Fruit fly (Drosophila melanogaster) whole organism, embryonic: Measurements from ENCODE around the gene plum.

ENCODE experiments used
- B-H2 ChIP-seq: fragments of 200-800 bp; sonication (Bioruptor generic); optimal IDR thresholded peaks from 2 replicates; lab custom pipeline; 2018; ENCODE audit warnings: missing biosample characterization, mild to moderate bottlenecking, missing genetic modification characterization
- CG10462 ChIP-seq: fragments of 200-800 bp; sonication (Bioruptor generic); optimal IDR thresholded peaks from 2 replicates; lab custom pipeline; 2016; ENCODE audit warnings: missing biosample characterization, missing genetic modification characterization
- CG10565 ChIP-seq: fragments of 200-800 bp; sonication (Bioruptor generic); optimal IDR thresholded peaks from 3 replicates; lab custom pipeline; 2016; ENCODE audit warnings: missing biosample characterization, mild to moderate bottlenecking, missing genetic modification characterization
- CG11247 ChIP-seq: fragments of 200-800 bp; sonication (Bioruptor generic); IDR thresholded peaks from 2 replicates; pipeline ENCODE4 v1.3.6; 2022; ENCODE audit warnings: missing biosample characterization, missing genetic modification characterization
- CG12299 ChIP-seq: fragments of 200-800 bp; sonication (Bioruptor generic); optimal IDR thresholded peaks from 2 replicates; lab custom pipeline; 2018; ENCODE audit warnings: missing biosample characterization, mild to moderate bottlenecking, missing genetic modification characterization
- CG14710 ChIP-seq: fragments of 200-800 bp; sonication (Bioruptor generic); optimal IDR thresholded peaks from 3 replicates; lab custom pipeline; 2019; ENCODE audit warnings: missing biosample characterization, mild to moderate bottlenecking, missing genetic modification characterization, moderate library complexity
- CG15696 ChIP-seq: fragments of 200-800 bp; sonication (Bioruptor generic); optimal IDR thresholded peaks from 2 replicates; lab custom pipeline; 2019; ENCODE audit warnings: missing biosample characterization, mild to moderate bottlenecking, missing genetic modification characterization, moderate library complexity
- CG16815 ChIP-seq: fragments of 200-800 bp; sonication (Bioruptor generic); optimal IDR thresholded peaks from 3 replicates; lab custom pipeline; 2017; ENCODE audit warnings: missing biosample characterization, mild to moderate bottlenecking, missing genetic modification characterization
- CG17829 ChIP-seq: fragments of 200-800 bp; optimal IDR thresholded peaks from 2 replicates; lab custom pipeline; 2019; ENCODE audit warnings: missing biosample characterization, mild to moderate bottlenecking, missing genetic modification characterization, moderate library complexity
- CG18619 ChIP-seq: fragments of 200-800 bp; sonication (Bioruptor generic); optimal IDR thresholded peaks from 3 replicates; lab custom pipeline; 2017; ENCODE audit warnings: missing biosample characterization, mild to moderate bottlenecking, missing genetic modification characterization
- CG3163 ChIP-seq: fragments of 200-800 bp; sonication (Bioruptor generic); optimal IDR thresholded peaks from 3 replicates; lab custom pipeline; 2016; ENCODE audit warnings: missing biosample characterization, missing genetic modification characterization
- CG5953 ChIP-seq: fragments of 200-800 bp; sonication (Bioruptor generic); IDR thresholded peaks from 2 replicates; pipeline ENCODE4 v1.3.6; 2022; ENCODE audit warnings: missing biosample characterization, missing genetic modification characterization
- CG6765 ChIP-seq: fragments of 200-800 bp; sonication (Bioruptor generic); optimal IDR thresholded peaks from 3 replicates; lab custom pipeline; 2017; ENCODE audit warnings: missing biosample characterization, mild to moderate bottlenecking, missing genetic modification characterization
- CG7745 ChIP-seq: fragments of 200-800 bp; sonication (Bioruptor generic); optimal IDR thresholded peaks from 2 replicates; lab custom pipeline; 2018; ENCODE audit warnings: missing biosample characterization, mild to moderate bottlenecking, missing genetic modification characterization, moderate library complexity
- CG7928 ChIP-seq: fragments of 200-800 bp; sonication (Bioruptor generic); optimal IDR thresholded peaks from 2 replicates; lab custom pipeline; 2017; ENCODE audit warnings: missing biosample characterization, mild to moderate bottlenecking, missing genetic modification characterization
- CG8388 ChIP-seq: fragments of 200-800 bp; sonication (Bioruptor generic); optimal IDR thresholded peaks from 2 replicates; lab custom pipeline; 2019; ENCODE audit warnings: missing biosample characterization, mild to moderate bottlenecking, missing genetic modification characterization, moderate library complexity
- CG9437 ChIP-seq: fragments of 200-800 bp; sonication (Bioruptor generic); optimal IDR thresholded peaks from 2 replicates; lab custom pipeline; 2018; ENCODE audit warnings: missing biosample characterization, mild to moderate bottlenecking, missing genetic modification characterization
- CG9609 ChIP-seq: fragments of 200-800 bp; sonication (Bioruptor generic); optimal IDR thresholded peaks from 3 replicates; lab custom pipeline; 2016; ENCODE audit warnings: missing biosample characterization, missing genetic modification characterization
- Dek ChIP-seq: fragments of 200-800 bp; sonication (Bioruptor generic); optimal IDR thresholded peaks from 3 replicates; lab custom pipeline; 2019; ENCODE audit warnings: missing biosample characterization, mild to moderate bottlenecking, missing genetic modification characterization, moderate library complexity
- Hand ChIP-seq: fragments of 200-800 bp; sonication (Bioruptor generic); optimal IDR thresholded peaks from 2 replicates; lab custom pipeline; 2017; ENCODE audit warnings: mild to moderate bottlenecking, missing biosample characterization, missing genetic modification reagents, missing genetic modification characterization
- Hmr ChIP-seq: fragments of 200-800 bp; sonication (Bioruptor generic); optimal IDR thresholded peaks from 3 replicates; lab custom pipeline; 2017; ENCODE audit warnings: mild to moderate bottlenecking, missing biosample characterization, missing genetic modification reagents, missing genetic modification characterization
- Hmx ChIP-seq: fragments of 200-800 bp; sonication (Bioruptor generic); optimal IDR thresholded peaks from 2 replicates; lab custom pipeline; 2016; ENCODE audit warnings: missing biosample characterization, missing genetic modification characterization
- Kr ChIP-seq: fragments of 200-800 bp; sonication (Bioruptor generic); optimal IDR thresholded peaks from 2 replicates; lab custom pipeline; 2017; ENCODE audit warnings: missing biosample characterization, mild to moderate bottlenecking, missing genetic modification characterization
- Lpt ChIP-seq: fragments of >200 bp; optimal IDR thresholded peaks from 2 replicates; lab custom pipeline; 2018; ENCODE audit warnings: missing biosample characterization, missing genetic modification characterization
- Max ChIP-seq: fragments of 200-800 bp; sonication (Bioruptor generic); optimal IDR thresholded peaks from 2 replicates; lab custom pipeline; 2016; ENCODE audit warnings: missing biosample characterization, mild to moderate bottlenecking, missing genetic modification characterization
- Meics ChIP-seq: fragments of 200-800 bp; sonication (Bioruptor generic); optimal IDR thresholded peaks from 2 replicates; lab custom pipeline; 2017; ENCODE audit warnings: missing biosample characterization, mild to moderate bottlenecking, missing genetic modification characterization
- NK7.1 ChIP-seq: fragments of 200-800 bp; sonication (Bioruptor generic); optimal IDR thresholded peaks from 3 replicates; lab custom pipeline; 2016; ENCODE audit warnings: missing biosample characterization, missing genetic modification characterization
- Spps ChIP-seq: fragments of 200-800 bp; sonication (Bioruptor generic); optimal IDR thresholded peaks from 2 replicates; lab custom pipeline; 2018; ENCODE audit warnings: missing biosample characterization, mild to moderate bottlenecking, missing genetic modification characterization
- Sry-β ChIP-seq: fragments of 200-800 bp; sonication (Bioruptor generic); optimal IDR thresholded peaks from 2 replicates; lab custom pipeline; 2018; ENCODE audit warnings: missing biosample characterization, mild to moderate bottlenecking, missing genetic modification characterization, moderate library complexity
- bcd ChIP-seq: fragments of 200-800 bp; sonication (Bioruptor generic); optimal IDR thresholded peaks from 2 replicates; lab custom pipeline; 2017; ENCODE audit warnings: missing biosample characterization, mild to moderate bottlenecking, missing genetic modification characterization
- dmrt11E ChIP-seq: fragments of 200-800 bp; sonication (Bioruptor generic); optimal IDR thresholded peaks from 3 replicates; lab custom pipeline; 2018; ENCODE audit warnings: missing biosample characterization, mild to moderate bottlenecking, missing genetic modification characterization, moderate library complexity
- ham ChIP-seq: fragments of 200-800 bp; sonication (Bioruptor generic); IDR thresholded peaks from 2 replicates; pipeline ENCODE4 v1.3.6; 2022; ENCODE audit warnings: missing biosample characterization, missing genetic modification characterization
- hbn ChIP-seq: fragments of 200-800 bp; sonication (Bioruptor generic); IDR thresholded peaks from 2 replicates; pipeline ENCODE4 v1.3.6; 2022; ENCODE audit warnings: missing biosample characterization, missing genetic modification characterization; ENCODE audit not compliant: partially characterized antibody
- ind ChIP-seq: fragments of 200-800 bp; sonication (Bioruptor generic); optimal IDR thresholded peaks from 3 replicates; lab custom pipeline; 2016; ENCODE audit warnings: missing biosample characterization, missing genetic modification characterization
- jigr1 ChIP-seq: fragments of 200-800 bp; sonication (Bioruptor generic); IDR thresholded peaks from 3 replicates; pipeline ENCODE4 v1.3.6; 2022; ENCODE audit warnings: missing biosample characterization, missing genetic modification characterization
- kni ChIP-seq: fragments of 200-800 bp; sonication (Bioruptor generic); optimal IDR thresholded peaks from 3 replicates; lab custom pipeline; 2017; ENCODE audit warnings: mild to moderate bottlenecking, missing biosample characterization, missing genetic modification reagents, missing genetic modification characterization
- nerfin-1 ChIP-seq: fragments of 200-800 bp; sonication (Bioruptor generic); optimal IDR thresholded peaks from 3 replicates; lab custom pipeline; 2019; ENCODE audit warnings: missing biosample characterization, mild to moderate bottlenecking, missing genetic modification characterization, moderate library complexity
- nmo ChIP-seq: fragments of 200-800 bp; sonication (Bioruptor generic); optimal IDR thresholded peaks from 2 replicates; lab custom pipeline; 2018; ENCODE audit warnings: missing biosample characterization, mild to moderate bottlenecking, missing genetic modification characterization, moderate library complexity
- otp ChIP-seq: fragments of 200-800 bp; sonication (Bioruptor generic); IDR thresholded peaks from 3 replicates; pipeline ENCODE4, ENCODE4 v1.3.6; 2022; ENCODE audit warnings: missing biosample characterization, missing genetic modification characterization
- pan ChIP-seq, 4 experiments: fragments of >200 bp in 3 of 4; fragments of 200-800 bp in 1 of 4; sonication (Bioruptor generic) in 1 of 4; optimal IDR thresholded peaks in 3 of 4; IDR thresholded peaks in 1 of 4; 2 replicates each; pipeline versions ENCODE4 v1.3.6 to Lab custom; 2017 to 2022; ENCODE audit warnings: missing biosample characterization in 2 of 4, missing genetic modification characterization in 2 of 4, mixed read lengths in 1 of 4
- ranshi ChIP-seq: fragments of 200-800 bp; sonication (Bioruptor generic); IDR thresholded peaks from 2 replicates; pipeline ENCODE4 v1.3.6; 2022; ENCODE audit warnings: missing biosample characterization, missing genetic modification characterization
- sens-2 ChIP-seq: fragments of 200-800 bp; sonication (Bioruptor generic); IDR thresholded peaks from 2 replicates; pipeline ENCODE4 v1.3.6; 2022; ENCODE audit warnings: missing biosample characterization, missing genetic modification characterization
- sob ChIP-seq: fragments of 200-800 bp; sonication (Bioruptor generic); IDR thresholded peaks from 2 replicates; pipeline ENCODE4 v1.3.6; 2022; ENCODE audit warnings: missing biosample characterization, missing genetic modification characterization
- stc ChIP-seq: fragments of 200-800 bp; sonication (Bioruptor generic); IDR thresholded peaks from 2 replicates; pipeline ENCODE4 v1.3.6; 2022; ENCODE audit warnings: missing biosample characterization, missing genetic modification characterization
- ttk ChIP-seq: fragments of 200-800 bp; sonication (Bioruptor generic); IDR thresholded peaks from 2 replicates; pipeline ENCODE4 v2.1.2; 2022; ENCODE audit warnings: missing biosample characterization, missing genetic modification characterization
- tx ChIP-seq: fragments of 200-800 bp; sonication (Bioruptor generic); optimal IDR thresholded peaks from 2 replicates; lab custom pipeline; 2016; ENCODE audit warnings: missing biosample characterization, missing genetic modification characterization
- wdn ChIP-seq: fragments of 200-800 bp; sonication (Bioruptor generic); IDR thresholded peaks from 2 replicates; pipeline ENCODE4 v1.3.6; 2022; ENCODE audit warnings: missing biosample characterization, missing genetic modification characterization
- wek ChIP-seq: fragments of 200-800 bp; sonication (Bioruptor generic); optimal IDR thresholded peaks from 3 replicates; lab custom pipeline; 2018; ENCODE audit warnings: missing biosample characterization, mild to moderate bottlenecking, missing genetic modification characterization, moderate library complexity
- zfh2 ChIP-seq: fragments of 200-800 bp; sonication (Bioruptor generic); optimal IDR thresholded peaks from 2 replicates; lab custom pipeline; 2016; ENCODE audit warnings: missing biosample characterization, missing genetic modification characterization

Gene plum

dm6 chr3R:26536110-26536746, 1.2 kb upstream of the plum start, which contains the start of gene scrib (continued):
- TF ChIP-seq stc (GFP tag; lab: Robert Waterston, UW), result no peak; the same call in 1 of the 2 replicates
- TF ChIP-seq Kr (GFP tag; lab: Kevin White, UChicago), result no peak
- no peak for TF ChIP-seq Hand (GFP tag; lab: Kevin White, UChicago)
- no peak for TF ChIP-seq CG11247 (GFP tag; lab: Robert Waterston, UW)
- peak; percentile 23 for TF ChIP-seq Max (GFP tag; lab: Kevin White, UChicago)
- no peak for TF ChIP-seq dmrt11E (tag; lab: Kevin White, UChicago)
- TF ChIP-seq nerfin-1 (tag; lab: Kevin White, UChicago), result no peak
- no peak for TF ChIP-seq CG9437 (GFP tag; lab: Kevin White, UChicago)
- TF ChIP-seq CG9609, result no peak
- TF ChIP-seq NK7.1 (GFP tag; lab: Kevin White, UChicago), result no peak
- TF ChIP-seq wek, result peak; percentile 17
- TF ChIP-seq sob (GFP tag; lab: Robert Waterston, UW), result peak; percentile 92
- TF ChIP-seq CG16815 (GFP tag; lab: Kevin White, UChicago), result no peak
- TF ChIP-seq jigr1 (GFP tag; lab: Robert Waterston, UW), result no peak
- no peak for TF ChIP-seq CG7745 (tag; lab: Kevin White, UChicago)
- no peak for TF ChIP-seq bcd (GFP tag; lab: Kevin White, UChicago)
- TF ChIP-seq B-H2 (GFP tag; lab: Kevin White, UChicago), result peak; percentile 82
- TF ChIP-seq Meics (GFP tag; lab: Kevin White, UChicago), result no peak
- no peak for TF ChIP-seq ind
- no peak for TF ChIP-seq CG8388 (GFP tag; lab: Kevin White, UChicago)
- TF ChIP-seq CG6765 (GFP tag; lab: Kevin White, UChicago), result no peak
- no peak for TF ChIP-seq Sry-β
- 0 out of 2 replicates have a peak, but pooled peaks have one; percentile 4 for TF ChIP-seq ttk
- TF ChIP-seq kni (GFP tag; lab: Kevin White, UChicago), result peak; percentile 22
- TF ChIP-seq CG7928 (GFP tag; lab: Kevin White, UChicago), result no peak
- no peak for TF ChIP-seq Hmx (GFP tag; lab: Kevin White, UChicago)
- no peak for TF ChIP-seq CG18619 (GFP tag; lab: Kevin White, UChicago)
- TF ChIP-seq CG3163 (GFP tag; lab: Kevin White, UChicago), result no peak
- TF ChIP-seq sens-2, result no peak
- peak; percentile 75 for TF ChIP-seq Dek (tag; lab: Kevin White, UChicago)
- no peak for TF ChIP-seq Lpt (GFP tag; lab: Kevin White, UChicago)
- no peak for TF ChIP-seq CG5953
- TF ChIP-seq tx (GFP tag; lab: Kevin White, UChicago), result no peak
- TF ChIP-seq CG15696 (tag; lab: Kevin White, UChicago), result peak; percentile 33
- TF ChIP-seq zfh2 (GFP tag; lab: Kevin White, UChicago), result no peak
- peak; percentile 50; the same call in 1 of the 3 replicates for TF ChIP-seq otp (GFP tag; lab: Robert Waterston, UW)
- TF ChIP-seq Spps, result no peak
- no peak for TF ChIP-seq wdn (GFP tag; lab: Robert Waterston, UW)
- no peak for TF ChIP-seq ham (GFP tag; lab: Robert Waterston, UW)
- peak; percentile 70 for TF ChIP-seq CG12299
- peak; percentile 48 for TF ChIP-seq nmo (GFP tag; lab: Kevin White, UChicago)
- peak; percentile 45; the same call in 1 of the 2 replicates for TF ChIP-seq hbn (GFP tag; lab: Robert Waterston, UW)
- no peak for TF ChIP-seq CG10565 (GFP tag; lab: Kevin White, UChicago)
- no peak for TF ChIP-seq pan (optimal IDR thresholded peaks at IDR 0.05; lab: Kevin White, UChicago)
- TF ChIP-seq pan (GFP tag; optimal IDR thresholded peaks at IDR 0.05 in 1 of 2, IDR thresholded peaks at IDR 0.05 in 1 of 2), result peak in 1 of 2 experiments; percentile 33
- TF ChIP-seq CG14710, result peak; percentile 82
- TF ChIP-seq CG17829 (tag; lab: Kevin White, UChicago), result peak; percentile 53
- peak; percentile 76 for TF ChIP-seq Hmr (GFP tag; lab: Kevin White, UChicago)
- no peak for TF ChIP-seq CG10462 (GFP tag; lab: Kevin White, UChicago)
- TF ChIP-seq ranshi, result no peak; the same call in 1 of the 2 replicates
